Fruit fly (Drosophila melanogaster) whole organism, wandering third instar larva: Measurements from ENCODE around the gene spg.

Experiments
- Sp1 ChIP-seq: fragments of 200-800 bp; sonication (Bioruptor generic); optimal IDR thresholded peaks from 3 replicates; lab custom pipeline; 2019; ENCODE audit warnings: missing biosample characterization, mild to moderate bottlenecking, missing genetic modification characterization, moderate library complexity
- dsf ChIP-seq: sonication (Bioruptor generic); optimal IDR thresholded peaks from 2 replicates; lab custom pipeline; 2016; ENCODE audit warnings: missing biosample characterization, missing genetic modification characterization, borderline replicate concordance
- fru ChIP-seq: fragments of 200-800 bp; sonication (Bioruptor generic); optimal IDR thresholded peaks from 3 replicates; lab custom pipeline; 2016; ENCODE audit warnings: missing biosample characterization, mild to moderate bottlenecking, missing genetic modification characterization
- h ChIP-seq: fragments of 200-800 bp; sonication (Bioruptor generic); optimal IDR thresholded peaks from 3 replicates; lab custom pipeline; 2016; ENCODE audit warnings: missing biosample characterization, mild to moderate bottlenecking, missing genetic modification characterization

dm6 chr3R:28860582-28860981, 15.5 kb downstream of the spg start:
- TF ChIP-seq fru (GFP tag; lab: Kevin White, UChicago) (no peak), Sp1 (GFP tag; lab: Kevin White, UChicago) (no peak), h (GFP tag; lab: Kevin White, UChicago) (no peak), dsf (GFP tag; lab: Kevin White, UChicago) (no peak)
